Fruit fly (Drosophila melanogaster): ENCODE measurements around the gene CG5068.

DNA sequence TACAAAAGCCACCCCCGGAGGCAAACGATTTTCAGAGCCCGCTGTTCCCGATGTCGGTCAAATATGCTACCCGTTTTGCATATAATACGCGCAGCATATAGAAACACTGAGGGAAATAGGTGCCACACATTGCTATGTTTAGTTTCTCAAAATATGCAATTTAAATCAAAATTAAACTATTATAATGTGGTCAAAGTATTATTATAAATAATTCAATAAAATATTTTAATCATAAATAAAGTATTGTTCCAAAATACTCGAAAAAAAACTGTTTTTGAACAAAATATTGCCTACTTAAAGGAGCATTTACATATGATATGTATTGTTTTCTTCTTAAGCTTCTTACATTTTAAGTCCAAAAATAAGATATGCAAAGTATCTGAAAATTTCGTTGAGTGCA is 35.6 kb upstream of the CG5068 start:
- TF ChIP-seq CTCF (optimal IDR thresholded peaks at IDR 0.05): no peak
- no peak for TF ChIP-seq CG8478 (optimal IDR thresholded peaks at IDR 0.05)
